Fruit fly (Drosophila melanogaster) Kc167 (cell line): Measurements from ENCODE around the gene CG43156.

Experiments used
- Sin3A ChIP-seq: fragments of >200 bp; optimal IDR thresholded peaks from 2 replicates; lab custom pipeline; 2018; ENCODE audit warnings: missing external identifiers
- h ChIP-seq: fragments of >200 bp; optimal IDR thresholded peaks from 3 replicates; lab custom pipeline; 2018; ENCODE audit warnings: missing external identifiers
- psq ChIP-seq: fragments of >200 bp; optimal IDR thresholded peaks from 2 replicates; lab custom pipeline; 2017; ENCODE audit warnings: missing external identifiers

DNA sequence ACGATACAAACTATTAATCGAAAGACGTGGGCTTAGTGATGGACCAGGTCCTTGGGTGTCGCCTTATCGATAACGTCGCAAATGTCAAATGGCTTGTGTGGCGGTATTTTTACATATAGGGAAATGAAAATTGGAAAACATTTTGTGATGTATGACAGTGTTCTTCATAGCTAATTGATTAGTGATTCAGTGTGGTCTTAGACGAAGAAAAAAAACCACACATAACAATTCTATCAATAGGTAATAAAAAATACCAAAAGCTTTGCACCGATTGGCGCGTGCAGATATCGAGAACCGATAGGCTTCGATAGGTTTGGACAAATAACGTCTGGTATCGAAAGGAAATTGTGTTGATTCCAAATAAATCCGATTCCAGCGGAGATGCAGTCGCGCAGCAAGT lies 37.8 kb downstream of the CG43156 start, which contains the start of the genes Nrd1 and CG1847:
- TF ChIP-seq psq (lab: Kevin White, UChicago): no peak
- no peak for TF ChIP-seq h
- no peak for TF ChIP-seq Sin3A
